Worm (Caenorhabditis elegans): Measurements from ENCODE around the gene ZK856.5.

The ZK856.5 gene

DNA sequence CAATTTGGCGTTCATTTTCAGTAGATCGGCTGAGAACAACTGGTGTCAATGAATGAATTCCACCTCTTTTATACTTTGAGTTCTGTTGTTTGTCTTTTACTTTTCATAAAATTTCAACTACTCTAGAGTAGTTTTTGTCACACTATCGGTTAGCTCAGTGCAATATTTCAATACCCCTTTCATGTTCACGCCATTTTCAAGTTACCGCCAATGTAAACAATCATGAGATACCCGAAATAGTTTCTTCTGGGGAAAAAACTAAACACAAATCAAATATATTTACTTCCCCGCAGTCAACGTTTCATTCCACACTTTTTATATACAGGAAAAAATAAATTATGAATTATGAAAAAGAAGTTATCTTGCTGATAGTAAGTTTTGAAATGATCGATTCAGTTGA lies 38.4 kb upstream of the ZK856.5 start, which contains the start of gene fipr-4:
Gene fipr-4, minus strand, starts transcription at position 101 of the 400 bp plus-strand sequence.
- TF ChIP-seq tbx-11 (GFP tag; IDR thresholded peaks at IDR 0.05) (no peak), ets-7 (tag; optimal IDR thresholded peaks at IDR 0.05) (no peak), hnd-1 (tag; optimal IDR thresholded peaks at IDR 0.05) (no peak), hmg-4 (GFP tag; optimal IDR thresholded peaks at IDR 0.05) (no peak), sea-1 (GFP tag; conservative IDR thresholded peaks at IDR 0.05) (no peak), pes-1 (GFP tag; IDR thresholded peaks at IDR 0.05) (no peak), scrt-1 (GFP tag; IDR thresholded peaks at IDR 0.05) (no peak), ceh-36 (tag; optimal IDR thresholded peaks at IDR 0.05) (no peak), aly-1 (tag; optimal IDR thresholded peaks at IDR 0.05) (no peak), tra-4 (tag; optimal IDR thresholded peaks at IDR 0.05) (no peak), ama-1 (optimal IDR thresholded peaks at IDR 0.05) (no peak), tbx-37 (GFP tag; conservative IDR thresholded peaks at IDR 0.05) (no peak)

DNA sequence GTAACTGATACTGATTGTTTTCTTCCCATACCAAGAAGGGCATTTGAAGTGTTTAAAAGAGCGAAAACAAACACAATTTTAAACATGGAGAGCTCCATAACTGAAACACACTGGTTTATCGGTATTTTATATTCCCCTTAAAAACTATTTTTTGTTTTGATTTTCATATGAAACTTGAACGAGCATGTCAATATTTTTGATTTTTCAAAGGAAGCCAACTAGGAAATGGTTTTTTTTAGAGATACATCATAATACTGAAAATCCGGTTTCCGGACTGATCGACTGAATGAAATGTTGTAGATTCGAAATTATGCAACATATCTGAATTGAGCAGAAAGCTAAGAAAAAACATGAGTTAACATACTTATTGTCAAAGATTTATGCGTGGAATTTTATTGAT lies 37.4 kb upstream of the ZK856.5 start, which contains the start of gene ttr-19:
Gene ttr-19, minus strand, starts transcription at position 101 of the 400 bp plus-strand sequence.
- TF ChIP-seq tbx-11 (GFP tag; IDR thresholded peaks at IDR 0.05), result no peak
- TF ChIP-seq aly-1 (tag; optimal IDR thresholded peaks at IDR 0.05), result no peak
- TF ChIP-seq F13C5.2 (tag; optimal IDR thresholded peaks at IDR 0.05), result no peak
- TF ChIP-seq tbx-37 (GFP tag; conservative IDR thresholded peaks at IDR 0.05), result no peak
- no peak for TF ChIP-seq ets-7 (tag; optimal IDR thresholded peaks at IDR 0.05)
- TF ChIP-seq ceh-36 (tag; optimal IDR thresholded peaks at IDR 0.05), result no peak
- TF ChIP-seq ceh-13 (GFP tag; optimal IDR thresholded peaks at IDR 0.05), result no peak
- TF ChIP-seq hmg-4 (GFP tag; optimal IDR thresholded peaks at IDR 0.05), result no peak
- TF ChIP-seq scrt-1 (GFP tag; IDR thresholded peaks at IDR 0.05), result no peak
- no peak for TF ChIP-seq hmbx-1 (tag; optimal IDR thresholded peaks at IDR 0.05)
- TF ChIP-seq B0310.2 (tag; optimal IDR thresholded peaks at IDR 0.05), result no peak
- TF ChIP-seq pes-1 (GFP tag; IDR thresholded peaks at IDR 0.05), result no peak
- no peak for TF ChIP-seq hnd-1 (tag; optimal IDR thresholded peaks at IDR 0.05)
- TF ChIP-seq ama-1 (optimal IDR thresholded peaks at IDR 0.05), result no peak

DNA sequence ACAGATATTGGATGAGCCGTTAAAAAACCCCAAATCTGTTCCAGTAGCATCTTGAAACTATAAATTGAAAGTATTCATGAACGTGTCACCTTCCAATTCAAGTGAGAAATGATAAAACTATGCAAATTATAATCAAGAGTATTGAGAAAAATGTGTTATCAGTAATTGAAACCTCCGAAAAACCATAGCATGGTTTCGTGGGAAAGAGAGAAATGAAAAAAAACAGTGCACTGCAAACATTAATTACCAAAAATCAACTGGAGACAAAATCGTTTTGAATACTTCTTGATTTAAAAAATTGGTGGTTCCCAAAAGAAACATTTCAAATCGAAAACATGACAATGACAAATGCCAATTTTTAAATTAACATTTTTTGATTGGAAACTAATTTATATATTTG lies 35.7 kb upstream of the ZK856.5 start, which contains the start of gene daf-36:
Gene daf-36, minus strand, starts transcription at position 101 of the 400 bp plus-strand sequence.
- TF ChIP-seq sea-1 (GFP tag; conservative IDR thresholded peaks at IDR 0.05) (no peak), ets-7 (tag; optimal IDR thresholded peaks at IDR 0.05) (no peak), scrt-1 (GFP tag; IDR thresholded peaks at IDR 0.05) (no peak), tra-4 (tag; optimal IDR thresholded peaks at IDR 0.05) (no peak), F13C5.2 (tag; optimal IDR thresholded peaks at IDR 0.05) (no peak), B0310.2 (tag; optimal IDR thresholded peaks at IDR 0.05) (no peak), aly-1 (tag; optimal IDR thresholded peaks at IDR 0.05) (no peak), hmbx-1 (tag; optimal IDR thresholded peaks at IDR 0.05) (no peak), ceh-36 (tag; optimal IDR thresholded peaks at IDR 0.05) (no peak), tbx-11 (GFP tag; IDR thresholded peaks at IDR 0.05) (no peak)

DNA sequence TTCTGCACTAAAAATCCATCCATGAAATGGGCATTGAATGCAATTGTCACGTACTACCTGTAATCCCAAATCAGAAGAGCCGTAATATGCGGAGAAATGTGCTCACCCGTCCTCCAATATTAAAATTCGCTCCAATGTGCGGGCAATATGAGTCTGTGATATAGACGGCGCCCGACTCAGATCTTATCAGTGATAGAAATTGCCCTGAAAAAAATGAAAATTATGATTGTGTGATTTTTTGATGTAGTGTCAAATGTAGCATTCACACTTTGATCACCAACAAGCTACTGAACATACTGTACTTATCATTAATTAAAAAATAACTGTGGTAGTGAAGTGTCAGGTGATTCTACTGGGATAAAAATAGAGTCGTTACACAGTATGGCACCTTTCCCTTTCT lies 34.7 kb upstream of the ZK856.5 start:
- TF ChIP-seq ets-7 (tag; optimal IDR thresholded peaks at IDR 0.05), result no peak
- no peak for TF ChIP-seq ama-1 (optimal IDR thresholded peaks at IDR 0.05)
- no peak for TF ChIP-seq sea-1 (GFP tag; conservative IDR thresholded peaks at IDR 0.05)
- no peak for TF ChIP-seq tbx-11 (GFP tag; IDR thresholded peaks at IDR 0.05)
- TF ChIP-seq F13C5.2 (tag; optimal IDR thresholded peaks at IDR 0.05), result no peak
- TF ChIP-seq B0310.2 (tag; optimal IDR thresholded peaks at IDR 0.05), result no peak
- TF ChIP-seq ceh-13 (GFP tag; optimal IDR thresholded peaks at IDR 0.05), result no peak
- no peak for TF ChIP-seq tbx-37 (GFP tag; conservative IDR thresholded peaks at IDR 0.05)
- TF ChIP-seq hmg-4 (GFP tag; optimal IDR thresholded peaks at IDR 0.05), result no peak
- TF ChIP-seq aly-1 (tag; optimal IDR thresholded peaks at IDR 0.05), result no peak
- no peak for TF ChIP-seq hmbx-1 (tag; optimal IDR thresholded peaks at IDR 0.05)

DNA sequence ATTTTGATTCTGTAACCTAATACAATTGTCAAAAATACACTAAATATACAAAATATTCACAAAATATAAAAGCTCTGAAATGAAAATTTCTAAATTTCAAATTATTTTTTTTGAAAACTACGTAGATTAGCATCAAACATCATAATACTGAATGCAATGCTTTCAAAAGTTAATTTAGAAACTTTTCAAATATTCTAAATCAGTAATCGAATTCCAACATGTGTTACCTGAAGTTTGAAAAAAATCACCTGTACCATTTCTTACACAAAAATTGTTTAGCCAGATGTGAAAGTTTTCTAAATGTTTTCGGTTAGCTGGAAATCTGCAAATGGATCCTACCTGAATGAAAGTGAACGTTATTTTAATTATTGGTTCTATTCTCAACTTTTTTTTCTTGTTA lies 32.1 kb upstream of the ZK856.5 start, which contains the start of gene C12D8.20:
Gene C12D8.20, plus strand, starts transcription at position 301 of the 400 bp plus-strand sequence.
- TF ChIP-seq hmg-4 (GFP tag; optimal IDR thresholded peaks at IDR 0.05) (no peak), hnd-1 (tag; optimal IDR thresholded peaks at IDR 0.05) (no peak), hmbx-1 (tag; optimal IDR thresholded peaks at IDR 0.05) (no peak), pes-1 (GFP tag; IDR thresholded peaks at IDR 0.05) (no peak), B0310.2 (tag; optimal IDR thresholded peaks at IDR 0.05) (no peak), ets-7 (tag; optimal IDR thresholded peaks at IDR 0.05) (no peak), aly-1 (tag; optimal IDR thresholded peaks at IDR 0.05) (no peak), sea-1 (GFP tag; conservative IDR thresholded peaks at IDR 0.05) (no peak), tra-4 (tag; optimal IDR thresholded peaks at IDR 0.05) (no peak), tbx-11 (GFP tag; IDR thresholded peaks at IDR 0.05) (no peak), ceh-36 (tag; optimal IDR thresholded peaks at IDR 0.05) (no peak), ama-1 (optimal IDR thresholded peaks at IDR 0.05) (no peak), F13C5.2 (tag; optimal IDR thresholded peaks at IDR 0.05) (no peak), ceh-13 (GFP tag; optimal IDR thresholded peaks at IDR 0.05) (no peak), scrt-1 (GFP tag; IDR thresholded peaks at IDR 0.05) (no peak)

DNA sequence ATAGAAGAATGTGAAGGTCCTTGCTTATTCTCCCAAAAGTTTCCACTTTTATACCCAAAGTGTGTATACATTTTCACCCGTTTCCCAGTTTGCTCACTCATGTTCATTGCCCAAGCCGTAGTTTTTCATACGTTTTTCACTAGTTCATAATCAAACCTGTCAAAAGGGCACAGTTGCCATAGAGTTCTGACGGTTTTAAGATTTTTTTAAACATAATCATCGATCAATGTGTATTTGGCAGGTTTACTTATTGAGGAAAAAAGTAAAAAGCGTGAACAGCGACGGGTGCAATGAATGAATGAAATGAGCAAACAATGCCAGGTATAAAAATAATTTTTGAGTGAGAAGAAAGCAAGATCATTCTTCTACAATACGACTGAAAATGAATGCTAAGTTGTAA lies 31.4 kb upstream of the ZK856.5 start, which contains the start of the genes fipr-5 and fipr-9:
Gene fipr-5, minus strand, starts transcription at position 101 of the 400 bp plus-strand sequence.
Gene fipr-9, plus strand, starts transcription at position 346 of the 400 bp plus-strand sequence.
- TF ChIP-seq tbx-11 (GFP tag; IDR thresholded peaks at IDR 0.05) (no peak), B0310.2 (tag; optimal IDR thresholded peaks at IDR 0.05) (no peak), tbx-37 (GFP tag; conservative IDR thresholded peaks at IDR 0.05) (no peak), ceh-13 (GFP tag; optimal IDR thresholded peaks at IDR 0.05) (no peak), ama-1 (optimal IDR thresholded peaks at IDR 0.05) (no peak), F13C5.2 (tag; optimal IDR thresholded peaks at IDR 0.05) (no peak), sea-1 (GFP tag; conservative IDR thresholded peaks at IDR 0.05) (no peak), tra-4 (tag; optimal IDR thresholded peaks at IDR 0.05) (no peak), hnd-1 (tag; optimal IDR thresholded peaks at IDR 0.05) (no peak), ceh-36 (tag; optimal IDR thresholded peaks at IDR 0.05) (no peak), hmbx-1 (tag; optimal IDR thresholded peaks at IDR 0.05) (no peak), flt-1 (GFP tag; IDR thresholded peaks at IDR 0.05) (no peak), pes-1 (GFP tag; IDR thresholded peaks at IDR 0.05) (no peak), aly-1 (tag; optimal IDR thresholded peaks at IDR 0.05) (no peak)

DNA sequence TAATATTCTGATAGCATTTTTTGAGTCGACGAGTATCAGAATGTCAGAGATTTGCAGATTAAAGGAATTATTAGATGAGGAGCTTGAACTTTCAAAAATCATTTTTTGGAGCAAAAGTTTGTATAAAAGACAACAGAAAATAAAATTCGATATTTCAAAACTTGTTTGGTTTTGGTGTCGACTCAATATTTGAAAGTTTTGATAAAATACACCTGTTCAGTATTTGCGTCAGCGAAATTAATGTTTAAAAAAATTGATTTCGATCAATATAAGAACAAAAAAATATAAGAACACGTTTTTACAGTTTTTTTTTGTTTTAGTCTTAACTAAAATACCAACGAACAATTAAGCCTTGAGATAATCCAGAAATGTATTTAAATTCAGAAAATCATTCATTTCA lies 30.7 kb upstream of the ZK856.5 start, which contains the start of gene C12D8.13:
Gene C12D8.13, minus strand, starts transcription at position 101 of the 400 bp plus-strand sequence.
- TF ChIP-seq tbx-37 (GFP tag; conservative IDR thresholded peaks at IDR 0.05) (no peak), ama-1 (optimal IDR thresholded peaks at IDR 0.05) (no peak), ceh-36 (tag; optimal IDR thresholded peaks at IDR 0.05) (no peak), sea-1 (GFP tag; conservative IDR thresholded peaks at IDR 0.05) (no peak), ceh-13 (GFP tag; optimal IDR thresholded peaks at IDR 0.05) (no peak), tra-4 (tag; optimal IDR thresholded peaks at IDR 0.05) (no peak), aly-1 (tag; optimal IDR thresholded peaks at IDR 0.05) (no peak), ets-7 (tag; optimal IDR thresholded peaks at IDR 0.05) (no peak), flt-1 (GFP tag; IDR thresholded peaks at IDR 0.05) (no peak), scrt-1 (GFP tag; IDR thresholded peaks at IDR 0.05) (no peak), pes-1 (GFP tag; IDR thresholded peaks at IDR 0.05) (no peak), hnd-1 (tag; optimal IDR thresholded peaks at IDR 0.05) (no peak), F13C5.2 (tag; optimal IDR thresholded peaks at IDR 0.05) (no peak), hmbx-1 (tag; optimal IDR thresholded peaks at IDR 0.05) (no peak), hmg-4 (GFP tag; optimal IDR thresholded peaks at IDR 0.05) (no peak), tbx-11 (GFP tag; IDR thresholded peaks at IDR 0.05) (no peak), B0310.2 (tag; optimal IDR thresholded peaks at IDR 0.05) (no peak)

Measured in whole organism, early embryonic.